Fruit fly (Drosophila melanogaster) whole organism, embryonic: Measurements from ENCODE around the gene CG43407.

Experiments used
- C15 ChIP-seq: fragments of 200-800 bp; sonication (Bioruptor generic); IDR thresholded peaks from 3 replicates; pipeline ENCODE4 v1.3.6; 2022; ENCODE audit warnings: missing biosample characterization, missing genetic modification characterization
- CG10565 ChIP-seq: fragments of 200-800 bp; sonication (Bioruptor generic); optimal IDR thresholded peaks from 3 replicates; lab custom pipeline; 2016; ENCODE audit warnings: missing biosample characterization, mild to moderate bottlenecking, missing genetic modification characterization
- CG10654 ChIP-seq: fragments of 200-800 bp; sonication (Bioruptor generic); optimal IDR thresholded peaks from 2 replicates; lab custom pipeline; 2016; ENCODE audit warnings: missing biosample characterization, missing genetic modification characterization
- CG11398 ChIP-seq: fragments of 200-800 bp; sonication (Bioruptor generic); optimal IDR thresholded peaks from 2 replicates; lab custom pipeline; 2016; ENCODE audit warnings: missing biosample characterization, missing genetic modification characterization
- CG11723 ChIP-seq: fragments of 200-800 bp; sonication (Bioruptor generic); optimal IDR thresholded peaks from 2 replicates; lab custom pipeline; 2017; ENCODE audit warnings: missing biosample characterization, mild to moderate bottlenecking, missing genetic modification characterization
- CG12744 ChIP-seq: fragments of 200-800 bp; sonication (Bioruptor generic); optimal IDR thresholded peaks from 2 replicates; lab custom pipeline; 2016; ENCODE audit warnings: missing biosample characterization, missing genetic modification characterization
- CG15269 ChIP-seq: fragments of 200-800 bp; sonication (Bioruptor generic); optimal IDR thresholded peaks from 2 replicates; lab custom pipeline; 2018; ENCODE audit warnings: missing biosample characterization, mild to moderate bottlenecking, missing genetic modification characterization, moderate library complexity
- CG17361 ChIP-seq: fragments of 200-800 bp; sonication (Bioruptor generic); IDR thresholded peaks from 3 replicates; pipeline ENCODE4 v1.3.6; 2022; ENCODE audit warnings: missing biosample characterization, missing genetic modification characterization
- CG1832 ChIP-seq: fragments of 200-800 bp; sonication (Bioruptor generic); optimal IDR thresholded peaks from 2 replicates; lab custom pipeline; 2017; ENCODE audit warnings: missing biosample characterization, mild to moderate bottlenecking, missing genetic modification characterization, inconsistent platforms
- CG2875 ChIP-seq: fragments of 200-800 bp; sonication (Bioruptor generic); optimal IDR thresholded peaks from 2 replicates; lab custom pipeline; 2017; ENCODE audit warnings: missing biosample characterization, mild to moderate bottlenecking, missing genetic modification characterization, missing genetic modification reagents
- CG31365 ChIP-seq: fragments of 200-800 bp; sonication (Bioruptor generic); optimal IDR thresholded peaks from 2 replicates; lab custom pipeline; 2018; ENCODE audit warnings: missing biosample characterization, mild to moderate bottlenecking, missing genetic modification characterization
- CG34422 ChIP-seq: fragments of 200-800 bp; sonication (Bioruptor generic); IDR thresholded peaks from 3 replicates; pipeline ENCODE4 v1.3.6; 2022; ENCODE audit warnings: missing biosample characterization, missing genetic modification characterization
- CG4424 ChIP-seq: fragments of 200-800 bp; sonication (Bioruptor generic); optimal IDR thresholded peaks from 3 replicates; lab custom pipeline; 2016; ENCODE audit warnings: missing biosample characterization, missing genetic modification characterization
- CG6175 ChIP-seq: fragments of 200-800 bp; sonication (Bioruptor generic); IDR thresholded peaks from 3 replicates; pipeline ENCODE4 v1.3.6; 2022; ENCODE audit warnings: missing biosample characterization, missing genetic modification characterization
- CG6791 ChIP-seq: fragments of 200-800 bp; sonication (Bioruptor generic); IDR thresholded peaks from 3 replicates; pipeline ENCODE4 v1.3.6; 2022; ENCODE audit warnings: missing biosample characterization, missing genetic modification characterization; ENCODE audit not compliant: partially characterized antibody
- CG7839 ChIP-seq: fragments of 200-800 bp; sonication (Bioruptor generic); optimal IDR thresholded peaks from 3 replicates; lab custom pipeline; 2018; ENCODE audit warnings: missing biosample characterization, mild to moderate bottlenecking, missing genetic modification characterization, moderate library complexity
- CG7963 ChIP-seq: fragments of 200-800 bp; sonication (Bioruptor generic); IDR thresholded peaks from 3 replicates; pipeline ENCODE4 v1.3.6; 2022; ENCODE audit warnings: missing biosample characterization, missing genetic modification characterization; ENCODE audit not compliant: partially characterized antibody
- CG8944 ChIP-seq: fragments of 200-800 bp; sonication (Bioruptor generic); optimal IDR thresholded peaks from 3 replicates; lab custom pipeline; 2016; ENCODE audit warnings: missing biosample characterization, missing genetic modification characterization
- CHES-1-like ChIP-seq: fragments of 200-800 bp; sonication (Bioruptor generic); optimal IDR thresholded peaks from 2 replicates; lab custom pipeline; 2016; ENCODE audit warnings: missing biosample characterization, missing genetic modification characterization
- Deaf1 ChIP-seq: fragments of 200-800 bp; optimal IDR thresholded peaks from 3 replicates; lab custom pipeline; 2019; ENCODE audit warnings: missing biosample characterization, mild to moderate bottlenecking, missing genetic modification characterization, moderate library complexity
- Eip74EF ChIP-seq, 2 experiments: fragments of 200-800 bp in 1 of 2; fragments of >200 bp in 1 of 2; sonication (Bioruptor generic) in 1 of 2; optimal IDR thresholded peaks; 2 replicates each; lab custom pipeline; 2017 to 2019; ENCODE audit warnings: missing biosample characterization in 2 of 2, missing genetic modification characterization in 2 of 2, mild to moderate bottlenecking in 1 of 2, moderate library complexity in 1 of 2
- Fer3 ChIP-seq: fragments of 200-800 bp; sonication (Bioruptor generic); optimal IDR thresholded peaks from 2 replicates; lab custom pipeline; 2018; ENCODE audit warnings: missing biosample characterization, mild to moderate bottlenecking, missing genetic modification characterization, moderate library complexity
- Hmr ChIP-seq: fragments of 200-800 bp; sonication (Bioruptor generic); optimal IDR thresholded peaks from 3 replicates; lab custom pipeline; 2017; ENCODE audit warnings: mild to moderate bottlenecking, missing biosample characterization, missing genetic modification reagents, missing genetic modification characterization
- MESR4 ChIP-seq: fragments of 200-800 bp; sonication (Bioruptor generic); optimal IDR thresholded peaks from 2 replicates; lab custom pipeline; 2018; ENCODE audit warnings: missing biosample characterization, mild to moderate bottlenecking, missing genetic modification characterization, moderate library complexity
- NC2β ChIP-seq: fragments of 200-800 bp; sonication (Bioruptor generic); optimal IDR thresholded peaks from 2 replicates; lab custom pipeline; 2016; ENCODE audit warnings: missing biosample characterization, missing genetic modification characterization
- Nf-YB ChIP-seq: fragments of 200-800 bp; sonication (Bioruptor generic); optimal IDR thresholded peaks from 3 replicates; lab custom pipeline; 2019; ENCODE audit warnings: missing biosample characterization, mild to moderate bottlenecking, missing genetic modification characterization, moderate library complexity
- PHDP ChIP-seq: fragments of 200-800 bp; sonication (Bioruptor generic); optimal IDR thresholded peaks from 3 replicates; lab custom pipeline; 2018; ENCODE audit warnings: missing biosample characterization, mild to moderate bottlenecking, missing genetic modification characterization, moderate library complexity
- Ptx1 ChIP-seq: fragments of 200-800 bp; sonication (Bioruptor generic); IDR thresholded peaks from 2 replicates; pipeline ENCODE4 v1.3.6; 2022; ENCODE audit warnings: missing biosample characterization, missing genetic modification characterization
- YL-1 ChIP-seq: fragments of 200-800 bp; sonication (Bioruptor generic); optimal IDR thresholded peaks from 3 replicates; lab custom pipeline; 2017; ENCODE audit warnings: missing biosample characterization, mild to moderate bottlenecking, missing genetic modification characterization
- ac ChIP-seq: fragments of 200-800 bp; sonication (Bioruptor generic); optimal IDR thresholded peaks from 3 replicates; lab custom pipeline; 2017; ENCODE audit warnings: missing biosample characterization, mild to moderate bottlenecking, missing genetic modification characterization
- aop ChIP-seq: fragments of 200-800 bp; sonication (Bioruptor generic); IDR thresholded peaks from 2 replicates; pipeline ENCODE4 v1.3.6; 2022; ENCODE audit warnings: missing biosample characterization, missing genetic modification characterization
- emc ChIP-seq: fragments of 200-800 bp; sonication (Bioruptor generic); optimal IDR thresholded peaks from 2 replicates; lab custom pipeline; 2016; ENCODE audit warnings: missing biosample characterization, missing genetic modification characterization
- eyg ChIP-seq: fragments of 200-800 bp; sonication (Bioruptor generic); optimal IDR thresholded peaks from 3 replicates; lab custom pipeline; 2016; ENCODE audit warnings: missing biosample characterization, missing genetic modification characterization
- fu2 ChIP-seq: fragments of 200-800 bp; sonication (Bioruptor generic); optimal IDR thresholded peaks from 2 replicates; lab custom pipeline; 2016; ENCODE audit warnings: missing biosample characterization, missing genetic modification characterization
- gem ChIP-seq: fragments of 200-800 bp; sonication (Bioruptor generic); optimal IDR thresholded peaks from 2 replicates; lab custom pipeline; 2019; ENCODE audit warnings: missing biosample characterization, mild to moderate bottlenecking, missing genetic modification characterization, moderate library complexity
- jigr1 ChIP-seq: fragments of 200-800 bp; sonication (Bioruptor generic); IDR thresholded peaks from 3 replicates; pipeline ENCODE4 v1.3.6; 2022; ENCODE audit warnings: missing biosample characterization, missing genetic modification characterization
- jing ChIP-seq: fragments of 200-800 bp; sonication (Bioruptor generic); optimal IDR thresholded peaks from 2 replicates; lab custom pipeline; 2018; ENCODE audit warnings: missing biosample characterization, mild to moderate bottlenecking, missing genetic modification characterization
- jumu ChIP-seq: fragments of 200-800 bp; sonication (Bioruptor generic); optimal IDR thresholded peaks from 3 replicates; lab custom pipeline; 2016; ENCODE audit warnings: missing biosample characterization, missing genetic modification characterization
- lbe ChIP-seq: fragments of 200-800 bp; sonication (Bioruptor generic); optimal IDR thresholded peaks from 2 replicates; lab custom pipeline; 2016; ENCODE audit warnings: missing biosample characterization, mild to moderate bottlenecking, missing genetic modification characterization
- lilli ChIP-seq: fragments of 200-800 bp; sonication (Bioruptor generic); optimal IDR thresholded peaks from 3 replicates; lab custom pipeline; 2016; ENCODE audit warnings: missing biosample characterization, missing genetic modification characterization
- phol ChIP-seq: fragments of 200-800 bp; sonication (Bioruptor generic); optimal IDR thresholded peaks from 3 replicates; lab custom pipeline; 2018; ENCODE audit warnings: missing biosample characterization, mild to moderate bottlenecking, missing genetic modification characterization, moderate library complexity
- run ChIP-seq: fragments of 200-800 bp; sonication (Bioruptor generic); optimal IDR thresholded peaks from 3 replicates; lab custom pipeline; 2018; ENCODE audit warnings: missing biosample characterization, mild to moderate bottlenecking, missing genetic modification characterization
- seq ChIP-seq: fragments of 200-800 bp; sonication (Bioruptor generic); IDR thresholded peaks from 2 replicates; pipeline ENCODE4 v1.3.6; 2022; ENCODE audit warnings: missing biosample characterization, missing genetic modification characterization
- slp2 ChIP-seq: fragments of 200-800 bp; sonication (Bioruptor generic); optimal IDR thresholded peaks from 2 replicates; lab custom pipeline; 2016; ENCODE audit warnings: missing biosample characterization, missing genetic modification characterization
- stwl ChIP-seq: fragments of 200-800 bp; sonication (Bioruptor generic); optimal IDR thresholded peaks from 3 replicates; lab custom pipeline; 2018; ENCODE audit warnings: missing biosample characterization, mild to moderate bottlenecking, missing genetic modification characterization, moderate library complexity
- trem ChIP-seq: fragments of 200-800 bp; optimal IDR thresholded peaks from 3 replicates; lab custom pipeline; 2019; ENCODE audit warnings: missing biosample characterization, mild to moderate bottlenecking, missing genetic modification characterization, moderate library complexity
- usp ChIP-seq: fragments of >200 bp; optimal IDR thresholded peaks from 2 replicates; lab custom pipeline; 2017; ENCODE audit warnings: missing biosample characterization, missing genetic modification characterization
- z ChIP-seq: fragments of 200-800 bp; sonication (Bioruptor generic); IDR thresholded peaks from 3 replicates; pipeline ENCODE4 v1.3.6; 2022; ENCODE audit warnings: missing biosample characterization, missing genetic modification characterization
- zfh1 ChIP-seq: fragments of 200-800 bp; sonication (Bioruptor generic); IDR thresholded peaks from 3 replicates; pipeline ENCODE4 v1.3.6; 2022; ENCODE audit warnings: missing biosample characterization, missing genetic modification characterization

The CG43407 gene

dm6 chr3L:19086364-19087200 lies 33.4 kb upstream of the CG43407 start, which contains the start of gene Mkp3 (continued):
- TF ChIP-seq CG6175 (GFP tag; lab: Robert Waterston, UW) (peak; percentile 82), gem (tag; lab: Kevin White, UChicago) (peak; percentile 95), CG7839 (tag; lab: Kevin White, UChicago) (peak; percentile 94), lbe (peak; percentile 63), YL-1 (GFP tag; lab: Kevin White, UChicago) (peak; percentile 59), Fer3 (tag; lab: Kevin White, UChicago) (peak; percentile 90), Deaf1 (tag; lab: Kevin White, UChicago) (peak; percentile 63), lilli (GFP tag; lab: Kevin White, UChicago) (peak; percentile 68), ac (GFP tag; lab: Kevin White, UChicago) (no peak), jigr1 (no peak), CG11723 (GFP tag; lab: Kevin White, UChicago) (peak; percentile 77), fu2 (GFP tag; lab: Kevin White, UChicago) (peak; percentile 17), Hmr (GFP tag; lab: Kevin White, UChicago) (peak; percentile 97), CHES-1-like (GFP tag; lab: Kevin White, UChicago) (no peak), CG8944 (GFP tag; lab: Kevin White, UChicago) (no peak), run (tag; lab: Kevin White, UChicago) (peak; percentile 83), phol (tag; lab: Kevin White, UChicago) (peak; percentile 86), trem (tag; lab: Kevin White, UChicago) (peak; percentile 79), z (GFP tag; lab: Robert Waterston, UW) (no peak), NC2β (GFP tag; lab: Kevin White, UChicago) (no peak), CG10565 (GFP tag; lab: Kevin White, UChicago) (no peak), CG34422 (GFP tag; lab: Robert Waterston, UW) (peak; percentile 91), CG7963 (no peak), CG11398 (GFP tag; lab: Kevin White, UChicago) (no peak), PHDP (tag; lab: Kevin White, UChicago) (peak; percentile 94), jumu (GFP tag; lab: Kevin White, UChicago) (no peak), CG12744 (GFP tag; lab: Kevin White, UChicago) (no peak), CG31365 (tag; lab: Kevin White, UChicago) (peak; percentile 57), Eip74EF (GFP tag; optimal IDR thresholded peaks at IDR 0.05; lab: Kevin White, UChicago) (peak in 1 of 2 experiments; percentile 89), C15 (peak; percentile 79; the same call in 2 of the 3 replicates), CG15269 (tag; lab: Kevin White, UChicago) (peak; percentile 93), slp2 (no peak), stwl (tag; lab: Kevin White, UChicago) (no peak), CG4424 (GFP tag; lab: Kevin White, UChicago) (peak; percentile 78), aop (GFP tag; lab: Robert Waterston, UW) (no peak), emc (no peak), MESR4 (GFP tag; lab: Kevin White, UChicago) (no peak), CG17361 (GFP tag; lab: Robert Waterston, UW) (peak; percentile 87; the same call in 2 of the 3 replicates), CG10654 (GFP tag; lab: Kevin White, UChicago) (peak; percentile 71), jing (peak; percentile 10), CG6791 (GFP tag; lab: Robert Waterston, UW) (no peak), Nf-YB (GFP tag; lab: Kevin White, UChicago) (peak; percentile 77), eyg (GFP tag; lab: Kevin White, UChicago) (no peak), Ptx1 (GFP tag; lab: Robert Waterston, UW) (peak; percentile 94), zfh1 (GFP tag; lab: Robert Waterston, UW) (peak; percentile 82), CG1832 (GFP tag; lab: Kevin White, UChicago) (no peak), usp (GFP tag; lab: Kevin White, UChicago) (no peak), seq (GFP tag; lab: Robert Waterston, UW) (peak; percentile 92), CG2875 (peak; percentile 58)
